Worm (Caenorhabditis elegans): ENCODE data around the gene nex-3.
A peak's percentile ranks its signal among the peaks of the same experiment; 100 is the strongest.

nex-3 gene

DNA sequence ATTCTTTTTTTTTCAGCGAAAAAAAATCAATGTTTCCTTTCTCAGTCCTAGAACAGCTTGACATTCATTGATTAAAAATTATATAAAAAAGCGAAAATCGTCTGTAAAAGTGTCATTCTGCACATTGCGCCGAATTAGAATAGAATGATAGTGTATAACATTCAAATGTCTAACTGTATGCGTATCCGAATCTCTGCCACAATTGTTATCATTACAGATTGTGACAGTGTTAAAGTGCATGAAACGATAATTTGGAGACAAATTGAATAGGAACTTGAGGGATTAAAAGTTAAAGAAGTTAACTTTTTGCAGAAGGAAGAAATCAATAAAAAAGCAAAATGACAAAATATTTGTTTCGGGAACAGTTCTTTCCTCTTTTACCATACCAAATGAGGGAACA, 26.5 kb downstream of the nex-3 start:
- peak; percentile 72 for TF ChIP-seq nhr-80 (tag; optimal IDR thresholded peaks at IDR 0.05)
- no peak for TF ChIP-seq sptf-2 (GFP tag; optimal IDR thresholded peaks at IDR 0.05)

DNA sequence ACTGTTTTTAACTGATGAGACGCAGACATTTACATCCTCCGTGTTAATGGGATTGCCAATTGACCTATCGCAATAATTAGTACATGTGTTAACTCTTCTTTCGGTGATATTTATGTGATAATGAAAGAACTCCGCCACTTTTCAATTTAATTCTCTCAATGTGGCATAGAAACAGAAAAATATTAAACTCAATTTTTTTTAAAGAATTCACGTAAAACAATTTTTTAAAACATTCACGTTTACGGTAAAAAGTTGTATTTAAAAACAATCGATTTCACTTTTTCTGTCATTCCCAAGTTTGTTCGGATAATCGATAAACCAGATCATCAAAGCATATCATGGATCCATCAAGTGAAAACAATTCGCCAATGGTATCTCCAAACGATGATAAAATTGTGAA, 26.9 kb downstream of the nex-3 start, which contains the start of gene mstr-2:
Gene mstr-2 (plus strand): TSS at position 301 of the 400 bp plus-strand sequence.
- TF ChIP-seq fkh-3 (tag; optimal IDR thresholded peaks at IDR 0.05) (no peak), zfh-2 (GFP tag; conservative IDR thresholded peaks at IDR 0.05) (no peak), lsy-27 (tag; optimal IDR thresholded peaks at IDR 0.05; ENCODE audit: borderline replicate concordance, insufficient read depth) (no peak), chd-7 (tag; optimal IDR thresholded peaks at IDR 0.05) (no peak), ceh-91 (GFP tag; IDR thresholded peaks at IDR 0.05) (no peak), Y53G8AR.9 (GFP tag; conservative IDR thresholded peaks at IDR 0.05) (no peak), bed-2 (GFP tag; IDR thresholded peaks at IDR 0.05) (no peak), madf-10 (tag; optimal IDR thresholded peaks at IDR 0.05) (no peak), egl-18 (GFP tag; IDR thresholded peaks at IDR 0.05) (no peak), F37B4.10 (GFP tag; IDR thresholded peaks at IDR 0.05) (no peak), snpc-3.4 (tag; optimal IDR thresholded peaks at IDR 0.05) (no peak), hrde-1 (tag; optimal IDR thresholded peaks at IDR 0.05; ENCODE audit: borderline replicate concordance) (no peak), F52B5.7 (tag; optimal IDR thresholded peaks at IDR 0.05) (no peak), mes-4 (tag; optimal IDR thresholded peaks at IDR 0.05) (no peak), hlh-12 (tag; optimal IDR thresholded peaks at IDR 0.05) (no peak), nfyb-1 (GFP tag; IDR thresholded peaks at IDR 0.05) (no peak), F22D6.2 (tag; optimal IDR thresholded peaks at IDR 0.05) (no peak)

DNA sequence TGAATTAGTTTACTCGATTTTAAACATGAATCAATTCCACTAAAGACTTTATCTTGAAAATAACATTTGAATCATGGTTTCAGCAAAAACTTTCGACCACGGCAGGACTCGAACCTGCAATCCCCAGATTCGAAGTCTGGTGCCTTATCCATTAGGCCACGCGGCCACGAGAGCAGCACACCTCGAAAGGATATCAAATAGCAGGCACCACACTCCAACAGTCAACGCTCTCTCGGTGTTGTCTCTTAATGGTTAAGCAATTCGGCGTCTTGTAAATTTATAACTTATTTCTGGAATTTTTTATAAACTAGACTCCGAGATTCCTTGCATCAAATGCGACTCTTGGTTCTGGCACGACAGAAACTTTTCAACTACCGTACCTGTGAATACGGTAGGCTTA, 28.9 kb downstream of the nex-3 start:
- TF ChIP-seq madf-10 (tag; optimal IDR thresholded peaks at IDR 0.05) (peak; percentile 72), attf-3 (GFP tag; conservative IDR thresholded peaks at IDR 0.05) (no peak; the same call in 1 of the 2 replicates), unc-62 (GFP tag; optimal IDR thresholded peaks at IDR 0.05) (no peak), ceh-40 (GFP tag; IDR thresholded peaks at IDR 0.05) (0 out of 2 replicates have a peak, but pooled peaks have one; percentile 57), rpc-1 (optimal IDR thresholded peaks at IDR 0.05) (peak; percentile 89), rpc-1 (tag; optimal IDR thresholded peaks at IDR 0.05) (peak; percentile 90), nhr-90 (tag; optimal IDR thresholded peaks at IDR 0.05) (peak; percentile 87), akir-1 (GFP tag; optimal IDR thresholded peaks at IDR 0.05) (no peak), egl-18 (GFP tag; IDR thresholded peaks at IDR 0.05) (0 out of 2 replicates have a peak, but pooled peaks have one; percentile 24), ccch-3 (GFP tag; optimal IDR thresholded peaks at IDR 0.05) (no peak), Y67H2A.10 (GFP tag; conservative IDR thresholded peaks at IDR 0.05) (peak; percentile 72), attf-5 (GFP tag; optimal IDR thresholded peaks at IDR 0.05) (peak; percentile 52), aptf-3 (GFP tag; IDR thresholded peaks at IDR 0.05) (0 out of 2 replicates have a peak, but pooled peaks have one; percentile 75), hsf-1 (GFP tag; IDR thresholded peaks at IDR 0.05) (peak; percentile 46; the same call in 1 of the 2 replicates), lin-35 (GFP tag; optimal IDR thresholded peaks at IDR 0.05) (peak in 1 of 3 experiments; percentile 68), T26A5.8 (tag; optimal IDR thresholded peaks at IDR 0.05) (peak; percentile 70), madf-8 (GFP tag; conservative IDR thresholded peaks at IDR 0.05) (no peak; the same call in 1 of the 2 replicates), hmg-1.2 (GFP tag; IDR thresholded peaks at IDR 0.05) (peak; percentile 75), T07F8.4 (tag; optimal IDR thresholded peaks at IDR 0.05) (peak; percentile 53), F57C9.4 (tag; optimal IDR thresholded peaks at IDR 0.05) (peak; percentile 72), ceh-91 (GFP tag; IDR thresholded peaks at IDR 0.05) (0 out of 2 replicates have a peak, but pooled peaks have one; percentile 20), madf-6 (GFP tag; IDR thresholded peaks at IDR 0.05) (peak; percentile 77), attf-6 (GFP tag; IDR thresholded peaks at IDR 0.05) (0 out of 2 replicates have a peak, but pooled peaks have one; percentile 21), lin-54 (GFP tag; optimal IDR thresholded peaks at IDR 0.05) (peak; percentile 53), nhr-179 (tag; optimal IDR thresholded peaks at IDR 0.05) (no peak), Y79H2A.3 (GFP tag; conservative IDR thresholded peaks at IDR 0.05) (no peak), lin-40 (tag; optimal IDR thresholded peaks at IDR 0.05) (peak; percentile 74), nfya-2 (GFP tag; IDR thresholded peaks at IDR 0.05) (no peak), rec-8 (tag; optimal IDR thresholded peaks at IDR 0.05) (peak; percentile 60 to 83), sptf-2 (GFP tag; optimal IDR thresholded peaks at IDR 0.05) (no peak), tlf-1 (GFP tag; optimal IDR thresholded peaks at IDR 0.05) (peak; percentile 13)
